Fruit fly (Drosophila melanogaster) whole organism, embryonic: ENCODE data around the gene CG2129.
A peak's percentile ranks its signal among the peaks of the same experiment; 100 is the strongest.

Source experiments
- ATbp ChIP-seq: fragments of 200-800 bp; sonication (Bioruptor generic); optimal IDR thresholded peaks from 2 replicates; lab custom pipeline; 2017; ENCODE audit warnings: missing biosample characterization, mild to moderate bottlenecking, missing genetic modification characterization, missing genetic modification reagents
- Ada2b ChIP-seq: fragments of 200-800 bp; sonication (Bioruptor generic); IDR thresholded peaks from 2 replicates; pipeline ENCODE4 v1.3.6; 2022; ENCODE audit warnings: missing biosample characterization, missing genetic modification characterization
- Antp ChIP-seq: fragments of 200-800 bp; sonication (Bioruptor generic); optimal IDR thresholded peaks from 3 replicates; lab custom pipeline; 2016; ENCODE audit warnings: missing biosample characterization, missing genetic modification characterization
- BtbVII ChIP-seq: fragments of 200-800 bp; sonication (Bioruptor generic); optimal IDR thresholded peaks from 3 replicates; lab custom pipeline; 2017; ENCODE audit warnings: missing biosample characterization, mild to moderate bottlenecking, missing genetic modification characterization
- C15 ChIP-seq: fragments of 200-800 bp; sonication (Bioruptor generic); IDR thresholded peaks from 3 replicates; pipeline ENCODE4 v1.3.6; 2022; ENCODE audit warnings: missing biosample characterization, missing genetic modification characterization
- CG10462 ChIP-seq: fragments of 200-800 bp; sonication (Bioruptor generic); optimal IDR thresholded peaks from 2 replicates; lab custom pipeline; 2016; ENCODE audit warnings: missing biosample characterization, missing genetic modification characterization
- CG12236 ChIP-seq: fragments of 200-800 bp; sonication (Bioruptor generic); optimal IDR thresholded peaks from 2 replicates; lab custom pipeline; 2016; ENCODE audit warnings: missing biosample characterization, missing genetic modification characterization
- CG14441 ChIP-seq: fragments of 200-800 bp; sonication (Bioruptor generic); IDR thresholded peaks from 2 replicates; pipeline ENCODE4 v1.3.6; 2022; ENCODE audit warnings: missing biosample characterization, missing genetic modification characterization
- CG15269 ChIP-seq: fragments of 200-800 bp; sonication (Bioruptor generic); optimal IDR thresholded peaks from 2 replicates; lab custom pipeline; 2018; ENCODE audit warnings: missing biosample characterization, mild to moderate bottlenecking, missing genetic modification characterization, moderate library complexity
- CG17802 ChIP-seq: fragments of 200-800 bp; sonication (Bioruptor generic); optimal IDR thresholded peaks from 2 replicates; lab custom pipeline; 2018; ENCODE audit warnings: missing biosample characterization, mild to moderate bottlenecking, missing genetic modification characterization, moderate library complexity
- CG18011 ChIP-seq: fragments of 200-800 bp; sonication (Bioruptor generic); optimal IDR thresholded peaks from 2 replicates; lab custom pipeline; 2017; ENCODE audit warnings: missing biosample characterization, missing genetic modification characterization, mild to moderate bottlenecking, moderate library complexity, missing genotype
- CG2116 ChIP-seq: fragments of 200-800 bp; sonication (Bioruptor generic); optimal IDR thresholded peaks from 3 replicates; lab custom pipeline; 2018; ENCODE audit warnings: missing biosample characterization, mild to moderate bottlenecking, missing genetic modification characterization
- CG42726 ChIP-seq: fragments of 200-800 bp; sonication (Bioruptor generic); IDR thresholded peaks from 2 replicates; pipeline ENCODE4 v1.3.6; 2022; ENCODE audit warnings: missing biosample characterization, missing genetic modification characterization; ENCODE audit not compliant: partially characterized antibody
- CG4854 ChIP-seq: fragments of 200-800 bp; sonication (Bioruptor generic); optimal IDR thresholded peaks from 2 replicates; lab custom pipeline; 2016; ENCODE audit warnings: missing biosample characterization, missing genetic modification characterization, inconsistent platforms
- CG5180 ChIP-seq: fragments of 200-800 bp; sonication (Bioruptor generic); optimal IDR thresholded peaks from 3 replicates; lab custom pipeline; 2017; ENCODE audit warnings: missing biosample characterization, missing genetic modification characterization, mild to moderate bottlenecking, moderate library complexity, missing genetic modification reagents
- CG6765 ChIP-seq: fragments of 200-800 bp; sonication (Bioruptor generic); optimal IDR thresholded peaks from 3 replicates; lab custom pipeline; 2017; ENCODE audit warnings: missing biosample characterization, mild to moderate bottlenecking, missing genetic modification characterization
- CG6854 ChIP-seq: fragments of 200-800 bp; sonication (Bioruptor generic); optimal IDR thresholded peaks from 3 replicates; lab custom pipeline; 2017; ENCODE audit warnings: missing biosample characterization, mild to moderate bottlenecking, missing genetic modification characterization
- CG7357 ChIP-seq: fragments of 200-800 bp; sonication (Bioruptor generic); IDR thresholded peaks from 3 replicates; pipeline ENCODE4 v1.3.6; 2022; ENCODE audit warnings: missing biosample characterization, missing genetic modification characterization
- CG7556 ChIP-seq: fragments of 200-800 bp; sonication (Bioruptor generic); optimal IDR thresholded peaks from 2 replicates; lab custom pipeline; 2017; ENCODE audit warnings: missing biosample characterization, mild to moderate bottlenecking, missing genetic modification characterization
- CG7987 ChIP-seq: fragments of 200-800 bp; sonication (Bioruptor generic); optimal IDR thresholded peaks from 2 replicates; lab custom pipeline; 2018; ENCODE audit warnings: missing biosample characterization, mild to moderate bottlenecking, missing genetic modification characterization, moderate library complexity
- CG8290 ChIP-seq, 3 experiments: fragments of 200-800 bp; sonication (Bioruptor generic); optimal IDR thresholded peaks; 2 replicates each; lab custom pipeline; 2016 to 2019; ENCODE audit warnings: missing biosample characterization in 3 of 3, missing genetic modification characterization in 3 of 3, mild to moderate bottlenecking in 2 of 3, moderate library complexity in 1 of 3
- CG8944 ChIP-seq: fragments of 200-800 bp; sonication (Bioruptor generic); optimal IDR thresholded peaks from 3 replicates; lab custom pipeline; 2016; ENCODE audit warnings: missing biosample characterization, missing genetic modification characterization
- D ChIP-seq, 2 experiments: fragments of 200-800 bp in 1 of 2; fragments of >200 bp in 1 of 2; sonication (Bioruptor generic) in 1 of 2; optimal IDR thresholded peaks; 2 replicates in 1 of 2; 3 replicates in 1 of 2; lab custom pipeline; 2017; ENCODE audit warnings: mild to moderate bottlenecking in 1 of 2, missing biosample characterization in 1 of 2, missing genetic modification characterization in 1 of 2, missing genetic modification reagents in 1 of 2
- Deaf1 ChIP-seq: fragments of 200-800 bp; optimal IDR thresholded peaks from 3 replicates; lab custom pipeline; 2019; ENCODE audit warnings: missing biosample characterization, mild to moderate bottlenecking, missing genetic modification characterization, moderate library complexity
- Drgx ChIP-seq: fragments of 200-800 bp; sonication (Bioruptor generic); IDR thresholded peaks from 2 replicates; pipeline ENCODE4 v1.3.6; 2022; ENCODE audit warnings: missing biosample characterization, missing genetic modification characterization
- ERR ChIP-seq: fragments of 200-800 bp; sonication (Bioruptor generic); optimal IDR thresholded peaks from 2 replicates; lab custom pipeline; 2016; ENCODE audit warnings: missing biosample characterization, missing genetic modification characterization
- GATAe ChIP-seq: fragments of 200-800 bp; sonication (Bioruptor generic); conservative IDR thresholded peaks from 2 replicates; pipeline ENCODE4 v1.3.6; 2022; ENCODE audit warnings: missing biosample characterization, missing genetic modification characterization
- Hr51 ChIP-seq, 2 experiments: fragments of 200-800 bp; sonication (Bioruptor generic); optimal IDR thresholded peaks; 2 replicates in 1 of 2; 3 replicates in 1 of 2; lab custom pipeline; 2016 to 2018; ENCODE audit warnings: missing biosample characterization in 2 of 2, missing genetic modification characterization in 2 of 2, mild to moderate bottlenecking in 1 of 2, moderate library complexity in 1 of 2
- MESR4 ChIP-seq: fragments of 200-800 bp; sonication (Bioruptor generic); optimal IDR thresholded peaks from 2 replicates; lab custom pipeline; 2018; ENCODE audit warnings: missing biosample characterization, mild to moderate bottlenecking, missing genetic modification characterization, moderate library complexity
- Meics ChIP-seq: fragments of 200-800 bp; sonication (Bioruptor generic); optimal IDR thresholded peaks from 2 replicates; lab custom pipeline; 2017; ENCODE audit warnings: missing biosample characterization, mild to moderate bottlenecking, missing genetic modification characterization
- Myb ChIP-seq: fragments of 200-800 bp; sonication (Bioruptor generic); optimal IDR thresholded peaks from 2 replicates; lab custom pipeline; 2016; ENCODE audit warnings: missing biosample characterization, missing genetic modification characterization
- NFAT ChIP-seq: fragments of 200-800 bp; sonication (Bioruptor generic); IDR thresholded peaks from 2 replicates; pipeline ENCODE4 v1.3.6; 2022; ENCODE audit warnings: missing biosample characterization, missing genetic modification characterization
- PHDP ChIP-seq: fragments of 200-800 bp; sonication (Bioruptor generic); optimal IDR thresholded peaks from 3 replicates; lab custom pipeline; 2018; ENCODE audit warnings: missing biosample characterization, mild to moderate bottlenecking, missing genetic modification characterization, moderate library complexity
- ac ChIP-seq: fragments of 200-800 bp; sonication (Bioruptor generic); optimal IDR thresholded peaks from 3 replicates; lab custom pipeline; 2017; ENCODE audit warnings: missing biosample characterization, mild to moderate bottlenecking, missing genetic modification characterization
- btn ChIP-seq: fragments of 200-800 bp; sonication (Bioruptor generic); optimal IDR thresholded peaks from 2 replicates; lab custom pipeline; 2016; ENCODE audit warnings: missing biosample characterization, missing genetic modification characterization
- croc ChIP-seq: fragments of 200-800 bp; sonication (Bioruptor generic); conservative IDR thresholded peaks from 3 replicates; pipeline ENCODE4 v1.3.6; 2022; ENCODE audit warnings: missing biosample characterization, missing genetic modification characterization
- emc ChIP-seq: fragments of 200-800 bp; sonication (Bioruptor generic); optimal IDR thresholded peaks from 2 replicates; lab custom pipeline; 2016; ENCODE audit warnings: missing biosample characterization, missing genetic modification characterization
- fd96Cb ChIP-seq: fragments of 200-800 bp; sonication (Bioruptor generic); optimal IDR thresholded peaks from 2 replicates; lab custom pipeline; 2018; ENCODE audit warnings: missing biosample characterization, mild to moderate bottlenecking, missing genetic modification characterization, moderate library complexity
- fru ChIP-seq: fragments of >200 bp; optimal IDR thresholded peaks from 2 replicates; lab custom pipeline; 2017
- fu2 ChIP-seq: fragments of 200-800 bp; sonication (Bioruptor generic); optimal IDR thresholded peaks from 2 replicates; lab custom pipeline; 2016; ENCODE audit warnings: missing biosample characterization, missing genetic modification characterization
- ind ChIP-seq: fragments of 200-800 bp; sonication (Bioruptor generic); optimal IDR thresholded peaks from 3 replicates; lab custom pipeline; 2016; ENCODE audit warnings: missing biosample characterization, missing genetic modification characterization
- knrl ChIP-seq: fragments of 200-800 bp; sonication (Bioruptor generic); IDR thresholded peaks from 3 replicates; pipeline ENCODE4 v1.3.6; 2022; ENCODE audit warnings: missing biosample characterization, missing genetic modification characterization; ENCODE audit not compliant: partially characterized antibody
- p53 ChIP-seq: fragments of 200-800 bp; sonication (Bioruptor generic); optimal IDR thresholded peaks from 2 replicates; lab custom pipeline; 2016; ENCODE audit warnings: missing biosample characterization, missing genetic modification characterization
- sim ChIP-seq: fragments of 200-800 bp; sonication (Bioruptor generic); IDR thresholded peaks from 2 replicates; pipeline ENCODE4 v1.3.6; 2022; ENCODE audit warnings: missing biosample characterization, missing genetic modification characterization
- sqz ChIP-seq: fragments of 200-800 bp; sonication (Bioruptor generic); optimal IDR thresholded peaks from 3 replicates; lab custom pipeline; 2018; ENCODE audit warnings: missing biosample characterization, mild to moderate bottlenecking, missing genetic modification characterization
- tap ChIP-seq: fragments of 200-800 bp; optimal IDR thresholded peaks from 3 replicates; lab custom pipeline; 2019; ENCODE audit warnings: missing biosample characterization, mild to moderate bottlenecking, missing genetic modification characterization, moderate library complexity
- tin ChIP-seq: fragments of 200-800 bp; sonication (Bioruptor generic); optimal IDR thresholded peaks from 3 replicates; lab custom pipeline; 2016; ENCODE audit warnings: missing biosample characterization, missing genetic modification characterization
- wdn ChIP-seq: fragments of 200-800 bp; sonication (Bioruptor generic); IDR thresholded peaks from 2 replicates; pipeline ENCODE4 v1.3.6; 2022; ENCODE audit warnings: missing biosample characterization, missing genetic modification characterization
- zen ChIP-seq: fragments of 200-800 bp; sonication (Bioruptor generic); optimal IDR thresholded peaks from 3 replicates; lab custom pipeline; 2018; ENCODE audit warnings: missing biosample characterization, mild to moderate bottlenecking, missing genetic modification characterization, moderate library complexity
- zfh1 ChIP-seq: fragments of 200-800 bp; sonication (Bioruptor generic); IDR thresholded peaks from 3 replicates; pipeline ENCODE4 v1.3.6; 2022; ENCODE audit warnings: missing biosample characterization, missing genetic modification characterization

CG2129 gene

DNA sequence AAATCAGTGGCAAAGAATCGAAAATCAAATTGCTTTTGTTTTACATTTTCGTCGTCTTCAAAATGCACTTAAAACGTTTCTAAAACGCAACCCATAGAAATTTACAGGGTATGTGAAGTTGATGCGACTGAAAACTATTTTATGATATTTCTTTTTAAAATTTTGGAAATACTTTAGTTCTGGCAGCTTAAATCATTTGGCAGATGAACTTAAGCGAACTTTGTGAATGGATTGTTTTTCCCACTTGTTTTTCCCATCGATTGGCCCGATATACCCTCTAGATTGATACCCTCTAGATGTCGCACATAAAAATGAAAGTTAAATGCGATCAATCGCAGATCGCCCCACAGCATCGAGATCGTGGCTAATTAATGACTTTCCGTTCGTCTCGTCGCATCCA, 19.5 kb upstream of the CG2129 start (continued):
- TF ChIP-seq CG4854 (GFP tag; lab: Kevin White, UChicago) (no peak), tap (peak; percentile 57), ac (GFP tag; lab: Kevin White, UChicago) (no peak), Ada2b (GFP tag; lab: Robert Waterston, UW) (peak; percentile 61), fd96Cb (tag; lab: Kevin White, UChicago) (peak; percentile 82), CG17802 (tag; lab: Kevin White, UChicago) (peak; percentile 28), Drgx (GFP tag; lab: Robert Waterston, UW) (no peak), PHDP (peak; percentile 46), zen (tag; lab: Kevin White, UChicago) (peak; percentile 56), CG7556 (peak; percentile 24), CG8290 (GFP tag; optimal IDR thresholded peaks at IDR 0.05; lab: Kevin White, UChicago) (peak; percentile 7), CG8290 (tag; optimal IDR thresholded peaks at IDR 0.05; lab: Kevin White, UChicago) (peak in 1 of 2 experiments; percentile 53), GATAe (GFP tag; lab: Robert Waterston, UW) (no peak), C15 (GFP tag; lab: Robert Waterston, UW) (no peak), p53 (GFP tag; lab: Kevin White, UChicago) (no peak), CG8944 (GFP tag; lab: Kevin White, UChicago) (peak; percentile 53), fu2 (GFP tag; lab: Kevin White, UChicago) (no peak), tin (GFP tag; lab: Kevin White, UChicago) (peak; percentile 45), CG18011 (GFP tag; lab: Kevin White, UChicago) (no peak), CG7357 (GFP tag; lab: Robert Waterston, UW) (no peak), BtbVII (no peak), knrl (GFP tag; lab: Robert Waterston, UW) (no peak), CG42726 (no peak), CG2116 (GFP tag; lab: Kevin White, UChicago) (peak; percentile 50), CG6854 (GFP tag; lab: Kevin White, UChicago) (no peak), Hr51 (GFP tag; optimal IDR thresholded peaks at IDR 0.05; lab: Kevin White, UChicago) (peak in 1 of 2 experiments; percentile 65), sim (peak; percentile 34; the same call in 1 of the 2 replicates), wdn (GFP tag; lab: Robert Waterston, UW) (no peak), zfh1 (GFP tag; lab: Robert Waterston, UW) (peak; percentile 82), emc (no peak), btn (GFP tag; lab: Kevin White, UChicago) (peak; percentile 27), Meics (no peak), CG6765 (GFP tag; lab: Kevin White, UChicago) (no peak), CG10462 (GFP tag; lab: Kevin White, UChicago) (peak; percentile 26), ERR (GFP tag; lab: Kevin White, UChicago) (no peak), Deaf1 (tag; lab: Kevin White, UChicago) (no peak), croc (GFP tag; lab: Robert Waterston, UW) (peak; percentile 52; the same call in 2 of the 3 replicates), NFAT (GFP tag; lab: Robert Waterston, UW) (no peak), ATbp (peak; percentile 83), Myb (GFP tag; lab: Kevin White, UChicago) (no peak), CG15269 (peak; percentile 45), Antp (GFP tag; lab: Kevin White, UChicago) (peak; percentile 38), D (optimal IDR thresholded peaks at IDR 0.05; lab: Kevin White, UChicago) (no peak), D (GFP tag; optimal IDR thresholded peaks at IDR 0.05; lab: Kevin White, UChicago) (peak; percentile 63), CG14441 (GFP tag; lab: Robert Waterston, UW) (peak; percentile 46; the same call in 1 of the 2 replicates), CG7987 (GFP tag; lab: Kevin White, UChicago) (no peak), CG12236 (peak; percentile 25), ind (GFP tag; lab: Kevin White, UChicago) (peak; percentile 57), CG5180 (GFP tag; lab: Kevin White, UChicago) (peak; percentile 21), MESR4 (GFP tag; lab: Kevin White, UChicago) (no peak), fru (lab: Kevin White, UChicago) (no peak), sqz (GFP tag; lab: Kevin White, UChicago) (no peak)
